Worm (Caenorhabditis elegans): ENCODE results near the gene lep-2.

lep-2 gene

DNA sequence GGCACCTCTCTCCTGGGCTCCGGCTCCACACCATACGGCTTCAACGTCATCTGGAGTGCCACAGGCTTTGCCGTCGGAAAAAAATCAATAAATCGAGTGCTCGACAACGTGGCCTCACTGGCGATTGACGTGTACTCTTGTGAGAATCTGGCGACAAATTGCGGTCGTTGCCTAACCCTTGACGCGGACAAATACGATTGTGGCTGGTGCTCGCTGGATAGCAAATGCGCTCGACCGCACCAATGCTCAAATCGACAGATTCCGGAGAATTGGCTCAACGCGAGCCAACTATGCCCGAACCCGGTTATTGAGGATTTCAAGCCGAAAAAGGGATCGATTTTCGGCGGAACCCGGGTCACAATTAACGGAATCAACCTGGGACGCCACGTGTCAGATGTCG, 19.7 kb upstream of the lep-2 start:
- TF ChIP-seq sdz-12 (GFP tag; optimal IDR thresholded peaks at IDR 0.05) (no peak), D1046.2 (GFP tag; IDR thresholded peaks at IDR 0.05) (0 out of 2 replicates have a peak, but pooled peaks have one; percentile 51), set-16 (GFP tag; IDR thresholded peaks at IDR 0.05) (0 out of 2 replicates have a peak, but pooled peaks have one; percentile 19)

DNA sequence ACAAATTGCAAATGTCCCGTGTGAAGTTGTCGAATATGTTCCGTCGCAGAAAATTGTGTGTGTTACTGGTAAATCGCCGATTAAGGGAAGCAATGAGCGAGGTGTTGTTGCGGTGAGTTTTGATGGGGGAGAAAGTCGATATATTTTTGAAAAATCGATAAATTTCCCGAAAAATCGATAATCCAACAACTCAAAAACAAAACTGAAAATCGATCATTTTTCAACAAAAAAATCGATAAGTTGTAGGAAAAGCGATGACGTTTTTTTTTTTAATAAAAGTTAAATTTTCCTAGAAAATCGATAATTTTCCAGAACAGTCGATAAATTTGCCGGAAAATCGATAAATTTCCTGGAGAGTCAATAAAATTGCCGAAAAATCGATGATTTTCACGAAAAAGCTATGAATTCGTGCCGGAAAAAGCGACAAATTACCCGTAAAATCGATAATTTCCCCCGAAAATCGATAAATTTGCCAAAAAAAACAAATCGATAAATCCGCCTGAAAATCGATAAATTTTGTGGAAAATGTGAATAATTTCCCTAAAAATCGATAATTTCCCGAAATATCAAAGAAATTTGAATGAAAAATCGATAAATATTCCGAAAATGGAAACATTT, 19.2 kb upstream of the lep-2 start:
- no peak for TF ChIP-seq zip-2 (tag; optimal IDR thresholded peaks at IDR 0.05)
- TF ChIP-seq ceh-28 (tag; optimal IDR thresholded peaks at IDR 0.05): peak; percentile 90

DNA sequence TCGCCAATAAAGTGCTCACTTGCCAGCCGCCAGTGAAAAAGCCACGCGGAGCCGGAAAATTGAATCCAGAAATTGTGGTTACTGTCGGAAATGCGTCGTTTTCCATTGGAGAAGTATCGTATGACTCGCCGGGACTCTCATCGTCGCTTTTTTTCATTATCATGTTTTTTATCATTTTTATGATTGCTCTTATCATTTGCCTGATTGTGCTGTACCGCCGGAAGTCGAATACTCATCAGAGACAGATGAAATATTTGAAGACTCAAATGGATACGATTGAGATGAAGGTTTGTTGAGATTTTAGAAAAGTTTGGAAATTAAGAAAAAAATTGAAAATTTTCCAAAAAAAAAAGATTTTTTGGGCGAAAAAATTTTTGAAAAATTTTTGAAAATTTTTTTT, 15.7 kb upstream of the lep-2 start:
- TF ChIP-seq nhr-28 (tag; optimal IDR thresholded peaks at IDR 0.05) (peak; percentile 15), nhr-6 (tag; optimal IDR thresholded peaks at IDR 0.05) (no peak), ceh-62 (tag; optimal IDR thresholded peaks at IDR 0.05) (no peak), arid-1 (GFP tag; conservative IDR thresholded peaks at IDR 0.05) (no peak), ceh-44 (GFP tag; IDR thresholded peaks at IDR 0.05) (no peak), nhr-48 (tag; optimal IDR thresholded peaks at IDR 0.05) (no peak), zip-2 (tag; optimal IDR thresholded peaks at IDR 0.05) (no peak), ces-1 (GFP tag; optimal IDR thresholded peaks at IDR 0.05) (no peak), pqm-1 (tag; optimal IDR thresholded peaks at IDR 0.05) (peak; percentile 22), nhr-76 (tag; optimal IDR thresholded peaks at IDR 0.05) (no peak), dpl-1 (GFP tag; optimal IDR thresholded peaks at IDR 0.05) (no peak), php-3 (GFP tag; IDR thresholded peaks at IDR 0.05) (0 out of 2 replicates have a peak, but pooled peaks have one; percentile 12), dmd-8 (GFP tag; IDR thresholded peaks at IDR 0.05) (no peak), ctbp-1 (GFP tag; IDR thresholded peaks at IDR 0.05) (no peak), egl-27 (tag; optimal IDR thresholded peaks at IDR 0.05) (no peak), madf-5 (GFP tag; IDR thresholded peaks at IDR 0.05) (no peak), nhr-11 (tag; optimal IDR thresholded peaks at IDR 0.05) (no peak), lsy-2 (tag; optimal IDR thresholded peaks at IDR 0.05) (no peak), ceh-32 (tag; optimal IDR thresholded peaks at IDR 0.05; ENCODE audit: poor library complexity) (no peak), lin-38 (GFP tag; IDR thresholded peaks at IDR 0.05) (no peak), nhr-41 (GFP tag; IDR thresholded peaks at IDR 0.05) (no peak), unc-130 (GFP tag; optimal IDR thresholded peaks at IDR 0.05) (no peak), nhr-25 (tag; optimal IDR thresholded peaks at IDR 0.05; ENCODE audit: borderline replicate concordance, insufficient read depth) (no peak)

DNA sequence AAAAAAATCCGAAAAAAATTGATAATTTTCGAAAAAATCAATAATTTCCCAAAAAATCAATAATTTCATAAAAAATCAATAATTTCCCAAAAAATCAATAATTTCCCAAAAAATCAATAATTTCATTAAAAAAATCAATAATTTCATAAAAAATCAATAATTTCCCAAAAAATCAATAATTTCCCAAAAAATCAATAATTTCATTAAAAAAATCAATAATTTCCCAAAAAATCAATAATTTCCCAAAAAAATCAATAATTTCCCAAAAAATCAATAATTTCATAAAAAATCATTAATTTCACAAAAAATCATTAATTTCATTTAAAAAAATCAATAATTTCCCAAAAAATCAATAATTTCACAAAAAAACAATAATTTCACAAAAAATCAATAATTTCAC, 14.3 kb upstream of the lep-2 start:
- TF ChIP-seq ceh-28 (tag; optimal IDR thresholded peaks at IDR 0.05) (peak; percentile 91), F44E2.7 (GFP tag; IDR thresholded peaks at IDR 0.05) (0 out of 2 replicates have a peak, but pooled peaks have one; percentile 29)

DNA sequence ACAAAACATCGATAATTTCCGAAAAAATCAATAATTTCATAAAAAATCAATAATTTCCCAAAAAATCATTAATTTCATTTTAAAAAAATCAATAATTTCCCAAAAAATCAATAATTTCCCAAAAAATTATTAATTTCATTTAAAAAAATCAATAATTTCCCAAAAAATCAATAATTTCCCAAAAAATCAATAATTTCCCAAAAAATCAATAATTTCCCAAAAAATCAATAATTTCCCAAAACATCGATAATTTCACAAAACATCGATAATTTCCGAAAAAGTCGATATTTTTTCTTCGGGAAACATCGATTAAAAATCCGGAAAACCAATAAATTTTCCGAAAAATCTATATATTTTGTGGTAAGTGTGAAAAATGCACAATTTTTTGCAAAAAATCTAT, 13.8 kb upstream of the lep-2 start:
- TF ChIP-seq ceh-28 (tag; optimal IDR thresholded peaks at IDR 0.05): peak; percentile 74

DNA sequence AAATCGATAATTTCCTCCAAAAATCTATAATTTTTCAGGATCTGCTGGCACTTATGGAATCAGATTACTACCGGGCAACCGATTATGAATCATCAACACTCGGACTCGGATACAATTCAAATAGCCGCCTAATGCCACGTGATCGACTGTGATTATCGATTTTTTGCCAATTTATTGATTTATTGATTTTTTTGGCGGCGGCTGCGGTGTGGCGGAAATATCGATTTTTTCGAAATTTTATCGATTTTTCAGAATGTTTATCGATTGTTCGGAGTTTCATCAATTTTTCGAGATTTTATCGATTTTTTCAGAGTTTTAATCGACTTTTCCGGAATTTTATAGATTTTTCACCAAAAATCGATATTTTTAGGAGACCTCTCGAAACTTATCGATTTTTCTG, 8.5 kb upstream of the lep-2 start:
- TF ChIP-seq ceh-28 (tag; optimal IDR thresholded peaks at IDR 0.05) (peak; percentile 100), cey-2 (tag; optimal IDR thresholded peaks at IDR 0.05; ENCODE audit: borderline replicate concordance, insufficient read depth) (no peak)

DNA sequence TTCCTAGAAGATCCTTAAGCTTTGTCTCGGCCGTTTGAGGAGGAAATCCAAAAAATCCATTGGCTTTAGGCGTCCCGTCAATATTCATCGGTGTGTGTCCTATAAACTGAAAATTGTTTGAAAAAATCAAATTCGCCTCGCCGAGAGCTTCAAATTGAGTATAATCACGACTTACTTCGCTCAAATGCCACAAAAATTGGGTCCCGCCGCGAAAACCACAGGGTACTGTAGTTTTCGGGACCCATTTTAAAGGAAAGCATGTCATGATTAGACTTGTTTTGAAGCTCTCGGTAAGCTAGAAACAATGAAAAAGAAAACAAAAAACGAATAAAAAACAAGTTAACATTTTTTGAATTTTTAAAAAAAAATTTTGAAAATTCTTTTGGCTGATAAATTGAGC, 1.7 kb upstream of the lep-2 start, which contains the start of gene egrh-2:
Gene egrh-2 (minus strand): TSS at position 101 of the 400 bp plus-strand sequence.
- TF ChIP-seq vab-7 (GFP tag; IDR thresholded peaks at IDR 0.05) (no peak), aha-1 (tag) (peak; percentile 41)

Data from whole organism, L4 larva.